Fruit fly (Drosophila melanogaster) whole organism, embryonic: ENCODE results near the gene CG4455.

ENCODE experiments used
- ATbp ChIP-seq: fragments of 200-800 bp; sonication (Bioruptor generic); optimal IDR thresholded peaks from 2 replicates; lab custom pipeline; 2017; ENCODE audit warnings: missing biosample characterization, mild to moderate bottlenecking, missing genetic modification characterization, missing genetic modification reagents
- Atf3 ChIP-seq: fragments of 200-800 bp; sonication (Bioruptor generic); optimal IDR thresholded peaks from 3 replicates; lab custom pipeline; 2016; ENCODE audit warnings: missing biosample characterization, missing genetic modification characterization
- BtbVII ChIP-seq: fragments of 200-800 bp; sonication (Bioruptor generic); optimal IDR thresholded peaks from 3 replicates; lab custom pipeline; 2017; ENCODE audit warnings: missing biosample characterization, mild to moderate bottlenecking, missing genetic modification characterization
- CG10267 ChIP-seq: fragments of 200-800 bp; sonication (Bioruptor generic); optimal IDR thresholded peaks from 2 replicates; lab custom pipeline; 2018; ENCODE audit warnings: missing biosample characterization, mild to moderate bottlenecking, missing genetic modification characterization, moderate library complexity
- CG11085 ChIP-seq: fragments of 200-800 bp; sonication (Bioruptor generic); IDR thresholded peaks from 2 replicates; pipeline ENCODE4 v1.3.6; 2022; ENCODE audit warnings: missing biosample characterization, missing genetic modification characterization
- CG11398 ChIP-seq: fragments of 200-800 bp; sonication (Bioruptor generic); optimal IDR thresholded peaks from 2 replicates; lab custom pipeline; 2016; ENCODE audit warnings: missing biosample characterization, missing genetic modification characterization
- CG12071 ChIP-seq: fragments of 200-800 bp; sonication (Bioruptor generic); optimal IDR thresholded peaks from 3 replicates; lab custom pipeline; 2018; ENCODE audit warnings: missing biosample characterization, mild to moderate bottlenecking, missing genetic modification characterization
- CG12391 ChIP-seq: fragments of 200-800 bp; sonication (Bioruptor generic); optimal IDR thresholded peaks from 3 replicates; lab custom pipeline; 2018; ENCODE audit warnings: missing biosample characterization, mild to moderate bottlenecking, missing genetic modification characterization, moderate library complexity
- CG13296 ChIP-seq: fragments of 200-800 bp; sonication (Bioruptor generic); optimal IDR thresholded peaks from 3 replicates; lab custom pipeline; 2018; ENCODE audit warnings: missing biosample characterization, mild to moderate bottlenecking, missing genetic modification characterization
- CG14441 ChIP-seq: fragments of 200-800 bp; sonication (Bioruptor generic); IDR thresholded peaks from 2 replicates; pipeline ENCODE4 v1.3.6; 2022; ENCODE audit warnings: missing biosample characterization, missing genetic modification characterization
- CG1603 ChIP-seq: fragments of 200-800 bp; sonication (Bioruptor generic); optimal IDR thresholded peaks from 2 replicates; lab custom pipeline; 2019; ENCODE audit warnings: missing biosample characterization, mild to moderate bottlenecking, missing genetic modification characterization, moderate library complexity
- CG16815 ChIP-seq: fragments of 200-800 bp; sonication (Bioruptor generic); optimal IDR thresholded peaks from 3 replicates; lab custom pipeline; 2017; ENCODE audit warnings: missing biosample characterization, mild to moderate bottlenecking, missing genetic modification characterization
- CG17186 ChIP-seq: fragments of 200-800 bp; sonication (Bioruptor generic); optimal IDR thresholded peaks from 3 replicates; lab custom pipeline; 2017; ENCODE audit warnings: missing biosample characterization, missing genetic modification reagents, missing genetic modification characterization
- CG2678 ChIP-seq: fragments of 200-800 bp; sonication (Bioruptor generic); optimal IDR thresholded peaks from 3 replicates; lab custom pipeline; 2019; ENCODE audit warnings: missing biosample characterization, mild to moderate bottlenecking, missing genetic modification characterization, moderate library complexity
- CG31388 ChIP-seq: fragments of 200-800 bp; sonication (Bioruptor generic); optimal IDR thresholded peaks from 2 replicates; lab custom pipeline; 2016; ENCODE audit warnings: missing biosample characterization, missing genetic modification characterization
- CG3726 ChIP-seq: fragments of 200-800 bp; sonication (Bioruptor generic); IDR thresholded peaks from 3 replicates; pipeline ENCODE4, ENCODE4 v1.3.6; 2022; ENCODE audit warnings: missing biosample characterization, missing genetic modification characterization
- CG3838 ChIP-seq: fragments of 200-800 bp; sonication (Bioruptor generic); optimal IDR thresholded peaks from 3 replicates; lab custom pipeline; 2016; ENCODE audit warnings: missing biosample characterization, missing genetic modification characterization
- CG3995 ChIP-seq: fragments of 200-800 bp; sonication (Bioruptor generic); optimal IDR thresholded peaks from 3 replicates; lab custom pipeline; 2016; ENCODE audit warnings: missing biosample characterization, missing genetic modification characterization
- CG4404 ChIP-seq: fragments of 200-800 bp; sonication (Bioruptor generic); IDR thresholded peaks from 2 replicates; pipeline ENCODE4 v1.3.6; 2022; ENCODE audit warnings: missing biosample characterization, missing genetic modification characterization
- CG4424 ChIP-seq: fragments of 200-800 bp; sonication (Bioruptor generic); optimal IDR thresholded peaks from 3 replicates; lab custom pipeline; 2016; ENCODE audit warnings: missing biosample characterization, missing genetic modification characterization
- CG4730 ChIP-seq: fragments of 200-800 bp; sonication (Bioruptor generic); IDR thresholded peaks from 2 replicates; pipeline ENCODE4 v1.3.6; 2022; ENCODE audit warnings: missing biosample characterization, missing genetic modification characterization
- CG7928 ChIP-seq: fragments of 200-800 bp; sonication (Bioruptor generic); optimal IDR thresholded peaks from 2 replicates; lab custom pipeline; 2017; ENCODE audit warnings: missing biosample characterization, mild to moderate bottlenecking, missing genetic modification characterization
- CG8359 ChIP-seq: fragments of 200-800 bp; sonication (Bioruptor generic); optimal IDR thresholded peaks from 2 replicates; lab custom pipeline; 2017; ENCODE audit warnings: missing biosample characterization, mild to moderate bottlenecking, missing genetic modification characterization, borderline replicate concordance
- CG8478 ChIP-seq: fragments of >200 bp; optimal IDR thresholded peaks from 2 replicates; lab custom pipeline; 2018
- Dad ChIP-seq: fragments of 200-800 bp; sonication (Bioruptor generic); optimal IDR thresholded peaks from 3 replicates; lab custom pipeline; 2016; ENCODE audit warnings: missing biosample characterization, missing genetic modification characterization
- Dbx ChIP-seq: fragments of 200-800 bp; sonication (Bioruptor generic); IDR thresholded peaks from 3 replicates; pipeline ENCODE4 v1.3.6; 2022; ENCODE audit warnings: missing biosample characterization, missing genetic modification characterization
- Gsc ChIP-seq: fragments of 200-800 bp; sonication (Bioruptor generic); IDR thresholded peaks from 2 replicates; pipeline ENCODE4 v1.3.6; 2022; ENCODE audit warnings: missing biosample characterization, missing genetic modification characterization
- Hr39 ChIP-seq: fragments of >200 bp; optimal IDR thresholded peaks from 2 replicates; lab custom pipeline; 2017
- Oaz ChIP-seq: fragments of 200-800 bp; sonication (Bioruptor generic); IDR thresholded peaks from 2 replicates; pipeline ENCODE4 v1.3.6; 2022; ENCODE audit warnings: missing biosample characterization, missing genetic modification characterization
- Sin3A ChIP-seq: fragments of >200 bp; optimal IDR thresholded peaks from 2 replicates; lab custom pipeline; 2018
- Sox100B ChIP-seq: fragments of 200-800 bp; sonication (Bioruptor generic); optimal IDR thresholded peaks from 3 replicates; lab custom pipeline; 2018; ENCODE audit warnings: missing biosample characterization, mild to moderate bottlenecking, missing genetic modification characterization
- YL-1 ChIP-seq: fragments of 200-800 bp; sonication (Bioruptor generic); optimal IDR thresholded peaks from 3 replicates; lab custom pipeline; 2017; ENCODE audit warnings: missing biosample characterization, mild to moderate bottlenecking, missing genetic modification characterization
- ase ChIP-seq: fragments of 200-800 bp; sonication (Bioruptor generic); IDR thresholded peaks from 3 replicates; pipeline ENCODE4 v1.3.6; 2022; ENCODE audit warnings: missing biosample characterization, missing genetic modification characterization
- az2 ChIP-seq: fragments of 200-800 bp; sonication (Bioruptor generic); optimal IDR thresholded peaks from 3 replicates; lab custom pipeline; 2016; ENCODE audit warnings: missing biosample characterization, missing genetic modification characterization
- bigmax ChIP-seq: fragments of 200-800 bp; sonication (Bioruptor generic); optimal IDR thresholded peaks from 2 replicates; lab custom pipeline; 2018; ENCODE audit warnings: missing biosample characterization, mild to moderate bottlenecking, missing genetic modification characterization
- cg ChIP-seq: fragments of 200-800 bp; sonication (Bioruptor generic); optimal IDR thresholded peaks from 3 replicates; lab custom pipeline; 2019; ENCODE audit warnings: missing biosample characterization, mild to moderate bottlenecking, missing genetic modification characterization, moderate library complexity
- chm ChIP-seq: fragments of 200-800 bp; sonication (Bioruptor generic); IDR thresholded peaks from 2 replicates; pipeline ENCODE4 v1.3.6; 2022; ENCODE audit warnings: missing biosample characterization, missing genetic modification characterization
- dan ChIP-seq: fragments of 200-800 bp; sonication (Bioruptor generic); IDR thresholded peaks from 2 replicates; pipeline ENCODE4 v1.3.6; 2022; ENCODE audit warnings: missing biosample characterization, missing genetic modification characterization
- danr ChIP-seq: fragments of 200-800 bp; sonication (Bioruptor generic); IDR thresholded peaks from 2 replicates; pipeline ENCODE4 v1.3.6; 2022; ENCODE audit warnings: missing biosample characterization, missing genetic modification characterization
- dmrt11E ChIP-seq: fragments of 200-800 bp; sonication (Bioruptor generic); optimal IDR thresholded peaks from 3 replicates; lab custom pipeline; 2018; ENCODE audit warnings: missing biosample characterization, mild to moderate bottlenecking, missing genetic modification characterization, moderate library complexity
- ems ChIP-seq: fragments of 200-800 bp; sonication (Bioruptor generic); optimal IDR thresholded peaks from 3 replicates; lab custom pipeline; 2016; ENCODE audit warnings: missing biosample characterization, missing genetic modification characterization
- h ChIP-seq: fragments of >200 bp; optimal IDR thresholded peaks from 2 replicates; lab custom pipeline; 2017
- ind ChIP-seq: fragments of 200-800 bp; sonication (Bioruptor generic); optimal IDR thresholded peaks from 3 replicates; lab custom pipeline; 2016; ENCODE audit warnings: missing biosample characterization, missing genetic modification characterization
- maf-S ChIP-seq: fragments of 200-800 bp; sonication (Bioruptor generic); optimal IDR thresholded peaks from 2 replicates; lab custom pipeline; 2016; ENCODE audit warnings: missing biosample characterization, missing genetic modification characterization
- nmo ChIP-seq: fragments of 200-800 bp; sonication (Bioruptor generic); optimal IDR thresholded peaks from 2 replicates; lab custom pipeline; 2018; ENCODE audit warnings: missing biosample characterization, mild to moderate bottlenecking, missing genetic modification characterization, moderate library complexity
- pita ChIP-seq: fragments of 200-800 bp; sonication (Bioruptor generic); optimal IDR thresholded peaks from 2 replicates; lab custom pipeline; 2017; ENCODE audit warnings: missing biosample characterization, mild to moderate bottlenecking, missing genetic modification characterization
- stwl ChIP-seq: fragments of 200-800 bp; sonication (Bioruptor generic); optimal IDR thresholded peaks from 3 replicates; lab custom pipeline; 2018; ENCODE audit warnings: missing biosample characterization, mild to moderate bottlenecking, missing genetic modification characterization, moderate library complexity
- sug ChIP-seq: fragments of 200-800 bp; optimal IDR thresholded peaks from 2 replicates; lab custom pipeline; 2019; ENCODE audit warnings: missing biosample characterization, mild to moderate bottlenecking, missing genetic modification characterization, moderate library complexity
- tin ChIP-seq: fragments of 200-800 bp; sonication (Bioruptor generic); optimal IDR thresholded peaks from 3 replicates; lab custom pipeline; 2016; ENCODE audit warnings: missing biosample characterization, missing genetic modification characterization
- unc-4 ChIP-seq: fragments of 200-800 bp; sonication (Bioruptor generic); IDR thresholded peaks from 2 replicates; pipeline ENCODE4 v1.3.6; 2022; ENCODE audit warnings: missing biosample characterization, missing genetic modification characterization; ENCODE audit not compliant: partially characterized antibody
- z ChIP-seq: fragments of 200-800 bp; sonication (Bioruptor generic); IDR thresholded peaks from 3 replicates; pipeline ENCODE4 v1.3.6; 2022; ENCODE audit warnings: missing biosample characterization, missing genetic modification characterization

Gene CG4455

DNA sequence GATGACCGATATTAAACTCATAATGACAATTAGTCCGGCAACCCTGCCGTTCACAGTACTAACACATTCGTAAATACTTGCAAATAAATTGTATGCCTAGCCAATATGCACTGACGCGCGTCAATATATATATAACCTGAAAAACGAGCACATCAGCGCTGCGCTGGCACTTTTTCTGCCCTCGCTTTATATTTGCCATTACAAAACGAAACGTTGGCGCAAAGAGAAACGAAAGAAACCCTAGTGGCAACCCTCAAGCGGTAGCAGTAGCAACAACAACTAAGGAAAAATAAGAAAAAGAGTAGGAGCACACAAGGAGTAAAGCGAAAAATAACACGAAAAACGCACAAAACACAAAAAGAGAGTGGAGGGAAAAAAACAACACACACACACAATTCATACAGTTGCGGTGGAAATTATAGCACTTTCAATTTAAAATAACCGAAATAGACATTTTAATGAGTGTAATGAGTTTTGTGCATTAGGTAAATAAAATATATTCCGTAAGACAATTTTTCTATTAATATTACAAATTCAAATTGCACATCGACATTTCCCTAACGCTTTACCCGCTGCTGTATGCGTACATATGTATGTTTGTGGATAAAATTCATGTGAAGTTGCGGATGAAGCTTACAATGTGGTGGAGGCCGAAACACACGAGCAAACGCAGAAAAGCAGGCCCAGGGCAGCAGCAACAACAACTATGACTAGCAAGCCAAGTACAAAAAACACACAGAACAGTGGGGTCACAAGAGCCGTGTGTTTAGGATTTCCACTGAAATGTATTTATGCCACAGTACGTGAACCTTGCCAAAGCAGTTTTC lies 1.8 kb upstream of the CG4455 start (continued):
- TF ChIP-seq CG11085 (GFP tag; lab: Robert Waterston, UW) (peak; percentile 97), z (GFP tag; lab: Robert Waterston, UW) (peak; percentile 84), Hr39 (lab: Kevin White, UChicago) (no peak), Dad (GFP tag; lab: Kevin White, UChicago) (peak; percentile 97), Dbx (GFP tag; lab: Robert Waterston, UW) (peak; percentile 99), CG4730 (GFP tag; lab: Robert Waterston, UW) (peak; percentile 98), CG10267 (peak; percentile 97), CG8478 (lab: Kevin White, UChicago) (no peak), CG31388 (GFP tag; lab: Kevin White, UChicago) (peak; percentile 98), CG3838 (GFP tag; lab: Kevin White, UChicago) (peak; percentile 94), Gsc (GFP tag; lab: Robert Waterston, UW) (peak; percentile 95), az2 (GFP tag; lab: Kevin White, UChicago) (peak; percentile 99), maf-S (GFP tag; lab: Kevin White, UChicago) (peak; percentile 96), BtbVII (GFP tag; lab: Kevin White, UChicago) (peak; percentile 99), CG13296 (peak; percentile 99), sug (tag; lab: Kevin White, UChicago) (peak; percentile 98), CG1603 (tag; lab: Kevin White, UChicago) (peak; percentile 99), Atf3 (GFP tag; lab: Kevin White, UChicago) (peak; percentile 95), Sox100B (GFP tag; lab: Kevin White, UChicago) (peak; percentile 99), dmrt11E (tag; lab: Kevin White, UChicago) (peak; percentile 99), CG12391 (tag; lab: Kevin White, UChicago) (peak; percentile 99), CG3995 (peak; percentile 85), stwl (tag; lab: Kevin White, UChicago) (peak; percentile 27), CG4424 (GFP tag; lab: Kevin White, UChicago) (peak; percentile 99), chm (peak; percentile 99), CG7928 (GFP tag; lab: Kevin White, UChicago) (peak; percentile 85), Sin3A (lab: Kevin White, UChicago) (peak; percentile 34), bigmax (GFP tag; lab: Kevin White, UChicago) (peak; percentile 68), CG16815 (GFP tag; lab: Kevin White, UChicago) (peak; percentile 98), CG2678 (peak; percentile 100), Oaz (GFP tag; lab: Robert Waterston, UW) (peak; percentile 99), unc-4 (GFP tag; lab: Robert Waterston, UW) (0 out of 2 replicates have a peak, but pooled peaks have one; percentile 10), dan (GFP tag; lab: Robert Waterston, UW) (peak; percentile 94), CG17186 (GFP tag; lab: Kevin White, UChicago) (peak; percentile 93), h (lab: Kevin White, UChicago) (no peak), CG4404 (peak; percentile 96), YL-1 (GFP tag; lab: Kevin White, UChicago) (peak; percentile 97), CG11398 (peak; percentile 97), CG12071 (GFP tag; lab: Kevin White, UChicago) (peak; percentile 99), ind (GFP tag; lab: Kevin White, UChicago) (peak; percentile 99), nmo (GFP tag; lab: Kevin White, UChicago) (peak; percentile 99), CG8359 (peak; percentile 94), ase (GFP tag; lab: Robert Waterston, UW) (peak; percentile 98), ems (peak; percentile 99), danr (GFP tag; lab: Robert Waterston, UW) (peak; percentile 98), CG14441 (GFP tag; lab: Robert Waterston, UW) (peak; percentile 99), ATbp (GFP tag; lab: Kevin White, UChicago) (peak; percentile 99), CG3726 (peak; percentile 98), cg (GFP tag; lab: Kevin White, UChicago) (peak; percentile 85), tin (peak; percentile 99), pita (GFP tag; lab: Kevin White, UChicago) (no peak)
